Fruit fly (Drosophila melanogaster) whole organism, embryonic: Measurements from ENCODE around the gene CG43439.

Source experiments
- Awh ChIP-seq: fragments of 200-800 bp; sonication (Bioruptor generic); IDR thresholded peaks from 2 replicates; pipeline ENCODE4, ENCODE4 v1.3.6; 2022; ENCODE audit warnings: missing biosample characterization, missing genetic modification characterization
- BEAF-32 ChIP-seq: fragments of 200-800 bp; sonication (Bioruptor generic); optimal IDR thresholded peaks from 3 replicates; lab custom pipeline; 2017; ENCODE audit warnings: missing biosample characterization, missing genetic modification characterization, mild to moderate bottlenecking, moderate library complexity, missing genetic modification reagents
- CG10274 ChIP-seq: fragments of 200-800 bp; sonication (Bioruptor generic); optimal IDR thresholded peaks from 3 replicates; lab custom pipeline; 2017; ENCODE audit warnings: missing biosample characterization, mild to moderate bottlenecking, missing genetic modification characterization
- CG10431 ChIP-seq: fragments of 200-800 bp; sonication (Bioruptor generic); optimal IDR thresholded peaks from 3 replicates; lab custom pipeline; 2018; ENCODE audit warnings: missing biosample characterization, mild to moderate bottlenecking, missing genetic modification characterization
- CG1233 ChIP-seq: fragments of 200-800 bp; sonication (Bioruptor generic); optimal IDR thresholded peaks from 4 replicates; lab custom pipeline; 2018; ENCODE audit warnings: missing biosample characterization, mild to moderate bottlenecking, missing genetic modification characterization
- CG15601 ChIP-seq: fragments of 200-800 bp; sonication (Bioruptor generic); optimal IDR thresholded peaks from 3 replicates; lab custom pipeline; 2019; ENCODE audit warnings: missing biosample characterization, mild to moderate bottlenecking, missing genetic modification characterization, moderate library complexity
- CG17385 ChIP-seq: fragments of 200-800 bp; sonication (Bioruptor generic); optimal IDR thresholded peaks from 3 replicates; lab custom pipeline; 2018; ENCODE audit warnings: missing biosample characterization, mild to moderate bottlenecking, missing genetic modification characterization
- CG17802 ChIP-seq: fragments of 200-800 bp; sonication (Bioruptor generic); optimal IDR thresholded peaks from 2 replicates; lab custom pipeline; 2018; ENCODE audit warnings: missing biosample characterization, mild to moderate bottlenecking, missing genetic modification characterization, moderate library complexity
- CG2712 ChIP-seq: fragments of 200-800 bp; optimal IDR thresholded peaks from 3 replicates; lab custom pipeline; 2019; ENCODE audit warnings: missing biosample characterization, mild to moderate bottlenecking, missing genetic modification characterization, moderate library complexity
- CG31365 ChIP-seq: fragments of 200-800 bp; sonication (Bioruptor generic); optimal IDR thresholded peaks from 2 replicates; lab custom pipeline; 2018; ENCODE audit warnings: missing biosample characterization, mild to moderate bottlenecking, missing genetic modification characterization
- CG33213 ChIP-seq: fragments of 200-800 bp; sonication (Bioruptor generic); optimal IDR thresholded peaks from 3 replicates; lab custom pipeline; 2016; ENCODE audit warnings: missing biosample characterization, missing genetic modification characterization
- CG34376 ChIP-seq: fragments of 200-800 bp; sonication (Bioruptor generic); optimal IDR thresholded peaks from 2 replicates; lab custom pipeline; 2018; ENCODE audit warnings: missing biosample characterization, mild to moderate bottlenecking, missing genetic modification characterization
- CG6813 ChIP-seq: fragments of 200-800 bp; sonication (Bioruptor generic); optimal IDR thresholded peaks from 2 replicates; lab custom pipeline; 2017; ENCODE audit warnings: missing biosample characterization, missing genetic modification characterization, mild to moderate bottlenecking, moderate library complexity, missing genetic modification reagents
- CG7271 ChIP-seq: fragments of 200-800 bp; sonication (Bioruptor generic); optimal IDR thresholded peaks from 2 replicates; lab custom pipeline; 2018; ENCODE audit warnings: missing biosample characterization, mild to moderate bottlenecking, missing genetic modification characterization, moderate library complexity
- CG8290 ChIP-seq, 3 experiments: fragments of 200-800 bp; sonication (Bioruptor generic); optimal IDR thresholded peaks; 2 replicates each; lab custom pipeline; 2016 to 2019; ENCODE audit warnings: missing biosample characterization in 3 of 3, missing genetic modification characterization in 3 of 3, mild to moderate bottlenecking in 2 of 3, moderate library complexity in 1 of 3
- CkIIα-i1 ChIP-seq: fragments of 200-800 bp; sonication (Bioruptor generic); IDR thresholded peaks from 2 replicates; pipeline ENCODE4 v1.3.6; 2022; ENCODE audit warnings: missing biosample characterization, missing genetic modification characterization
- Dp ChIP-seq: fragments of 200-800 bp; sonication (Bioruptor generic); optimal IDR thresholded peaks from 2 replicates; lab custom pipeline; 2018; ENCODE audit warnings: missing biosample characterization, mild to moderate bottlenecking, missing genetic modification characterization, moderate library complexity
- Drgx ChIP-seq: fragments of 200-800 bp; sonication (Bioruptor generic); IDR thresholded peaks from 2 replicates; pipeline ENCODE4 v1.3.6; 2022; ENCODE audit warnings: missing biosample characterization, missing genetic modification characterization
- GATAe ChIP-seq: fragments of 200-800 bp; sonication (Bioruptor generic); conservative IDR thresholded peaks from 2 replicates; pipeline ENCODE4 v1.3.6; 2022; ENCODE audit warnings: missing biosample characterization, missing genetic modification characterization
- H15 ChIP-seq: fragments of 200-800 bp; sonication (Bioruptor generic); IDR thresholded peaks from 3 replicates; pipeline ENCODE4 v1.3.6; 2022; ENCODE audit warnings: missing biosample characterization, missing genetic modification characterization
- Hr3 ChIP-seq: fragments of 200-800 bp; sonication (Bioruptor generic); optimal IDR thresholded peaks from 3 replicates; lab custom pipeline; 2016; ENCODE audit warnings: missing biosample characterization, missing genetic modification characterization
- Hr39 ChIP-seq: fragments of >200 bp; optimal IDR thresholded peaks from 2 replicates; lab custom pipeline; 2017
- Hr78 ChIP-seq, 2 experiments: fragments of 200-800 bp in 1 of 2; fragments of >200 bp in 1 of 2; sonication (Bioruptor generic) in 1 of 2; optimal IDR thresholded peaks; 2 replicates each; lab custom pipeline; 2017 to 2019; ENCODE audit warnings: missing biosample characterization in 2 of 2, missing genetic modification characterization in 2 of 2, mild to moderate bottlenecking in 1 of 2, moderate library complexity in 1 of 2
- Med ChIP-seq: fragments of 200-800 bp; sonication (Bioruptor generic); peaks from one replicate; lab custom pipeline; 2016; ENCODE audit warnings: missing biosample characterization, missing genetic modification characterization, mild to moderate bottlenecking, inconsistent platforms, moderate library complexity
- Mrtf ChIP-seq: fragments of 200-800 bp; sonication (Bioruptor generic); IDR thresholded peaks from 3 replicates; pipeline ENCODE4 v1.3.6; 2022; ENCODE audit warnings: missing biosample characterization, missing genetic modification characterization
- Oli ChIP-seq: fragments of 200-800 bp; sonication (Bioruptor generic); optimal IDR thresholded peaks from 2 replicates; lab custom pipeline; 2018; ENCODE audit warnings: missing biosample characterization, mild to moderate bottlenecking, missing genetic modification characterization, moderate library complexity
- Pdp1 ChIP-seq, 2 experiments: fragments of 200-800 bp; sonication (Bioruptor generic); optimal IDR thresholded peaks; 3 replicates each; lab custom pipeline; 2016; ENCODE audit warnings: missing biosample characterization in 2 of 2, missing genetic modification characterization in 2 of 2, mild to moderate bottlenecking in 1 of 2, moderate library complexity in 1 of 2
- aop ChIP-seq: fragments of 200-800 bp; sonication (Bioruptor generic); IDR thresholded peaks from 2 replicates; pipeline ENCODE4 v1.3.6; 2022; ENCODE audit warnings: missing biosample characterization, missing genetic modification characterization
- cg ChIP-seq: fragments of 200-800 bp; sonication (Bioruptor generic); optimal IDR thresholded peaks from 3 replicates; lab custom pipeline; 2019; ENCODE audit warnings: missing biosample characterization, mild to moderate bottlenecking, missing genetic modification characterization, moderate library complexity
- chinmo ChIP-seq: fragments of 200-800 bp; sonication (Bioruptor generic); IDR thresholded peaks from 4 replicates; pipeline ENCODE4 v1.3.6; 2022; ENCODE audit warnings: missing biosample characterization, missing genetic modification characterization; ENCODE audit not compliant: partially characterized antibody
- crol ChIP-seq: fragments of 200-800 bp; sonication (Bioruptor generic); IDR thresholded peaks from 2 replicates; pipeline ENCODE4 v1.3.6; 2022; ENCODE audit warnings: missing biosample characterization, missing genetic modification characterization
- crp ChIP-seq, 2 experiments: fragments of 200-800 bp; sonication (Bioruptor generic); optimal IDR thresholded peaks; 2 replicates in 1 of 2; 3 replicates in 1 of 2; lab custom pipeline; 2017; ENCODE audit warnings: missing biosample characterization in 2 of 2, missing genetic modification characterization in 2 of 2, mild to moderate bottlenecking in 1 of 2, moderate library complexity in 1 of 2
- ems ChIP-seq: fragments of 200-800 bp; sonication (Bioruptor generic); optimal IDR thresholded peaks from 3 replicates; lab custom pipeline; 2016; ENCODE audit warnings: missing biosample characterization, missing genetic modification characterization
- exex ChIP-seq: fragments of 200-800 bp; sonication (Bioruptor generic); optimal IDR thresholded peaks from 4 replicates; lab custom pipeline; 2018; ENCODE audit warnings: missing biosample characterization, mild to moderate bottlenecking, missing genetic modification characterization, moderate library complexity
- fd96Cb ChIP-seq: fragments of 200-800 bp; sonication (Bioruptor generic); optimal IDR thresholded peaks from 2 replicates; lab custom pipeline; 2018; ENCODE audit warnings: missing biosample characterization, mild to moderate bottlenecking, missing genetic modification characterization, moderate library complexity
- ken ChIP-seq: fragments of 200-800 bp; sonication (Bioruptor generic); IDR thresholded peaks from 3 replicates; pipeline ENCODE4 v1.3.6; 2022; ENCODE audit warnings: missing biosample characterization, missing genetic modification characterization
- mirr ChIP-seq: fragments of 200-800 bp; sonication (Bioruptor generic); optimal IDR thresholded peaks from 3 replicates; lab custom pipeline; 2018; ENCODE audit warnings: missing biosample characterization, mild to moderate bottlenecking, missing genetic modification characterization
- mld ChIP-seq: fragments of 200-800 bp; sonication (Bioruptor generic); IDR thresholded peaks from 3 replicates; pipeline ENCODE4 v1.3.6; 2022; ENCODE audit warnings: missing biosample characterization, missing genetic modification characterization; ENCODE audit not compliant: partially characterized antibody
- otp ChIP-seq: fragments of 200-800 bp; sonication (Bioruptor generic); IDR thresholded peaks from 3 replicates; pipeline ENCODE4, ENCODE4 v1.3.6; 2022; ENCODE audit warnings: missing biosample characterization, missing genetic modification characterization
- pan ChIP-seq, 4 experiments: fragments of >200 bp in 3 of 4; fragments of 200-800 bp in 1 of 4; sonication (Bioruptor generic) in 1 of 4; optimal IDR thresholded peaks in 3 of 4; IDR thresholded peaks in 1 of 4; 2 replicates each; pipeline versions ENCODE4 v1.3.6 to Lab custom; 2017 to 2022; ENCODE audit warnings: missing biosample characterization in 2 of 4, missing genetic modification characterization in 2 of 4, mixed read lengths in 1 of 4
- row ChIP-seq: fragments of 200-800 bp; sonication (Bioruptor generic); IDR thresholded peaks from 3 replicates; pipeline ENCODE4 v1.3.6; 2022; ENCODE audit warnings: missing biosample characterization, missing genetic modification characterization
- sens ChIP-seq: fragments of 200-800 bp; sonication (Bioruptor generic); peaks from one replicate; lab custom pipeline; 2016; ENCODE audit warnings: missing biosample characterization, missing genetic modification characterization
- sna ChIP-seq: fragments of 200-800 bp; sonication (Bioruptor generic); IDR thresholded peaks from 2 replicates; pipeline ENCODE4 v1.3.6; 2022; ENCODE audit warnings: missing biosample characterization, missing genetic modification characterization; ENCODE audit not compliant: partially characterized antibody
- sug ChIP-seq: fragments of 200-800 bp; optimal IDR thresholded peaks from 2 replicates; lab custom pipeline; 2019; ENCODE audit warnings: missing biosample characterization, mild to moderate bottlenecking, missing genetic modification characterization, moderate library complexity
- vvl ChIP-seq: fragments of 200-800 bp; sonication (Bioruptor generic); IDR thresholded peaks from 2 replicates; pipeline ENCODE4 v1.3.6; 2022; ENCODE audit warnings: missing biosample characterization, missing genetic modification characterization
- zen ChIP-seq: fragments of 200-800 bp; sonication (Bioruptor generic); optimal IDR thresholded peaks from 3 replicates; lab custom pipeline; 2018; ENCODE audit warnings: missing biosample characterization, mild to moderate bottlenecking, missing genetic modification characterization, moderate library complexity

The CG43439 gene

DNA sequence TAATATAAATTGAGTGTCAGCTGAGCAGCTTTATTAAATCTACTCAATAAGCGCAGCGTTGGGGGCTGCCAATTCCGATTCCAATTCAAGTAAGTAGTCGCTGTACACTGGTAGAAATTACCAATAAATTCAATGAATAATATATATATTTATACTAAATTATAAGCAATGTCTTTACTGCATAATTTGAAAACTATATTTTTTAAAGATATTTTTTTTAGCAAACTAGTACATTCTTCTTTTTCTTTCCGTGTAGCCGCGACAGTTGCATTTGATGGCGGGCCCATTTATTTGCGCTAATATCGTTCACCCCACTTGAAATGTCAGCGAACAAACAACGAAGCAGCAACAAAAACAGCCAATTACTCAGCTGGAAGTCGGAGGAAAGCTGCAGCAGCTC lies 7.0 kb downstream of the CG43439 start (continued):
- TF ChIP-seq CG15601 (tag; lab: Kevin White, UChicago): peak; percentile 60
- TF ChIP-seq, all 482 proteins: peak for 198

DNA sequence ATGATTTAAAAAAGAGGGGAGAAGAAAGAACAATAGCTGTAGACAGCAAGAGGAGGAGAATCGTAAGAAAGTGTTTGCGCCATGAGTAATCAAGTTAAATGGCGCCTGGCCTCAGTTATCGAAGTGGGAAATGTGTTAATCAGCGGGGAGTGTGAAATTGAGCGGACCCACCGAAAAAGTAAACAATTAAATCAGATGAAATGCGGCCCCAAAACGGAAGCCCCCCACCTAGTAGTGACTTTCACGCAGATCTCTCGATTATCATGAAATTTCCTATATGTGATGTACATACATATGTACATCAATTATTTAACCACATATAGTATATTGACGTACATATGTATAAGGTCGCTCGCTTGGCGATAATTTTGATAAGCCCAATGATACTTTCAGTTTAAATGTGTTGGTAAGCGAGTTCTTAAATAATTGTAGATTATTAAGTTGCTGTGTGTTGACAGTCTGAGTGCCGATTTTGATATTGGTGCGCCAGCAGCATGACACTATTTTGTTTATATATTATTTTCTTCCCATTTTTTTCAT lies 7.7 kb downstream of the CG43439 start:
- TF ChIP-seq CG7271 (tag; lab: Kevin White, UChicago): no peak
- no peak for TF ChIP-seq sna (GFP tag; lab: Robert Waterston, UW)
- no peak for TF ChIP-seq CG10274 (GFP tag; lab: Kevin White, UChicago)
- TF ChIP-seq Dp (GFP tag; lab: Kevin White, UChicago): no peak
- TF ChIP-seq fd96Cb (tag; lab: Kevin White, UChicago): no peak
- no peak for TF ChIP-seq CG31365
- 0 out of 2 replicates have a peak, but pooled peaks have one; percentile 26 for TF ChIP-seq GATAe
- TF ChIP-seq Med (GFP tag; lab: Kevin White, UChicago): peak; percentile 55
- peak; percentile 73 for TF ChIP-seq sug (tag; lab: Kevin White, UChicago)
- TF ChIP-seq crol (GFP tag; lab: Robert Waterston, UW): peak; percentile 40; the same call in 1 of the 2 replicates
- TF ChIP-seq CG33213 (GFP tag; lab: Kevin White, UChicago): no peak
- peak; percentile 61; the same call in 1 of the 3 replicates for TF ChIP-seq otp (GFP tag; lab: Robert Waterston, UW)
- no peak for TF ChIP-seq CG2712 (tag; lab: Kevin White, UChicago)
- no peak for TF ChIP-seq CG17385 (GFP tag; lab: Kevin White, UChicago)
- peak; percentile 47 for TF ChIP-seq exex (tag; lab: Kevin White, UChicago)
- no peak for TF ChIP-seq ems
- peak in 1 of 2 experiments; percentile 2 for TF ChIP-seq Pdp1 (GFP tag; optimal IDR thresholded peaks at IDR 0.05; lab: Kevin White, UChicago)
- no peak for TF ChIP-seq CG6813
- no peak for TF ChIP-seq CkIIα-i1
- peak; percentile 45 for TF ChIP-seq CG34376
- TF ChIP-seq crp (GFP tag; optimal IDR thresholded peaks at IDR 0.05; lab: Kevin White, UChicago): no peak
- no peak for TF ChIP-seq Hr3 (GFP tag; lab: Kevin White, UChicago)
- TF ChIP-seq mirr (GFP tag; lab: Kevin White, UChicago): peak; percentile 7
- TF ChIP-seq sens (GFP tag; lab: Kevin White, UChicago): peak; percentile 71
- TF ChIP-seq CG17802: no peak
- TF ChIP-seq, all 482 proteins: peak for 10

DNA sequence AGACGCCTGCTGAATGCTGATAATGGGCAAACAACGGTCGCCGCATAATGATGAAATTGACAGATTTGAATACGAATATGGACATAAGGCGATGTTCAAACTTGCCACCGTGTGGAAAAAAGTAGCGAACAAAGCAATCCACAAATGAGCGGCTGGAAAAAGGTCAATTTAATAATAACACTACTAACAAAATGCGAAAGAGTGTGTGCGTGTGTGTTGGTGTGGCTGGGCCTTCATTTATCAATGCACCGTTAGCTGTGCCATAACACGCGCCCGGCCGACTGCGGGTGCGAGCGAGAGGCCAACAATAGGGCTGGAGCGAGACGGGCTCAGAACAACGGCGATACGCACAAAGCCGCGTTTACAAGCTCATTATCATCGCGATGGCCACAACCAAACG lies 8.5 kb downstream of the CG43439 start:
- no peak for TF ChIP-seq BEAF-32 (GFP tag; lab: Kevin White, UChicago)
- TF ChIP-seq zen (tag; lab: Kevin White, UChicago): peak; percentile 19
- peak; percentile 28 for TF ChIP-seq Med (GFP tag; lab: Kevin White, UChicago)
- TF ChIP-seq Hr39 (lab: Kevin White, UChicago): peak; percentile 84
- TF ChIP-seq CG33213 (GFP tag; lab: Kevin White, UChicago): no peak
- peak; percentile 47; the same call in 1 of the 2 replicates for TF ChIP-seq vvl
- no peak for TF ChIP-seq CG10431 (GFP tag; lab: Kevin White, UChicago)
- 0 out of 4 replicates have a peak, but pooled peaks have one; percentile 68 for TF ChIP-seq chinmo
- TF ChIP-seq Awh (GFP tag; lab: Robert Waterston, UW): peak; percentile 73; the same call in 1 of the 2 replicates
- TF ChIP-seq CG8290 (GFP tag; optimal IDR thresholded peaks at IDR 0.05; lab: Kevin White, UChicago): no peak
- peak in 1 of 2 experiments; percentile 21 for TF ChIP-seq CG8290 (tag; optimal IDR thresholded peaks at IDR 0.05; lab: Kevin White, UChicago)
- no peak for TF ChIP-seq mld (GFP tag; lab: Robert Waterston, UW)
- no peak for TF ChIP-seq aop
- peak; percentile 49 for TF ChIP-seq cg
- TF ChIP-seq Oli: no peak
- no peak for TF ChIP-seq Drgx (GFP tag; lab: Robert Waterston, UW)
- no peak for TF ChIP-seq CG1233 (GFP tag; lab: Kevin White, UChicago)
- no peak for TF ChIP-seq ken
- TF ChIP-seq row (GFP tag; lab: Robert Waterston, UW): peak; percentile 10; the same call in 1 of the 3 replicates
- peak in 1 of 2 experiments; percentile 57 for TF ChIP-seq Hr78 (GFP tag; optimal IDR thresholded peaks at IDR 0.05; lab: Kevin White, UChicago)
- TF ChIP-seq Mrtf (GFP tag; lab: Robert Waterston, UW): 0 out of 3 replicates have a peak, but pooled peaks have one; percentile 28
- TF ChIP-seq H15 (GFP tag; lab: Robert Waterston, UW): no peak
- TF ChIP-seq pan (optimal IDR thresholded peaks at IDR 0.05; lab: Kevin White, UChicago): no peak
- peak in 1 of 2 experiments; percentile 31 for TF ChIP-seq pan (GFP tag; optimal IDR thresholded peaks at IDR 0.05 in 1 of 2, IDR thresholded peaks at IDR 0.05 in 1 of 2)
